Fruit fly (Drosophila melanogaster) S2 (cell line): ENCODE data around the gene CG1265.

Source experiments
- CG8478 ChIP-seq: fragments of >200 bp; optimal IDR thresholded peaks from 2 replicates; lab custom pipeline; 2018
- CTCF ChIP-seq, 2 experiments: fragments of >200 bp; optimal IDR thresholded peaks; 2 replicates each; lab custom pipeline; 2018

- TF ChIP-seq CG8478 (lab: Kevin White, UChicago) = no peak
- TF ChIP-seq CTCF (optimal IDR thresholded peaks at IDR 0.05; lab: Kevin White, UChicago) = no peak
These were observed 23.2 kb downstream of the CG1265 start, which contains the start of gene Ctl1 for dm6 chr3L:4277796-4278195.
